Fruit fly (Drosophila melanogaster) whole organism: ENCODE results near the gene sowah.

Source experiments
- CG8478 ChIP-seq: fragments of >200 bp; optimal IDR thresholded peaks from 2 replicates; lab custom pipeline; 2018; ENCODE audit warnings: inconsistent platforms
- Dll ChIP-seq: fragments of >200 bp; optimal IDR thresholded peaks from 2 replicates; lab custom pipeline; 2017
- EcR ChIP-seq, 2 experiments: fragments of >200 bp; optimal IDR thresholded peaks; 2 replicates each; lab custom pipeline; 2017; ENCODE audit warnings: missing biosample characterization in 2 of 2, missing genetic modification characterization in 2 of 2, missing genetic modification reagents in 2 of 2
- pan ChIP-seq: fragments of >200 bp; optimal IDR thresholded peaks from 2 replicates; lab custom pipeline; 2017
- psq ChIP-seq: fragments of >200 bp; optimal IDR thresholded peaks from 2 replicates; lab custom pipeline; 2017
- usp ChIP-seq: fragments of >200 bp; optimal IDR thresholded peaks from 2 replicates; lab custom pipeline; 2017; ENCODE audit warnings: missing biosample characterization, missing genetic modification characterization, mixed read lengths

dm6 chr3L:12523941-12524340 lies 48.4 kb downstream of the sowah start, which contains the start of the genes ver and Gcn5:
- TF ChIP-seq Dll (lab: Kevin White, UChicago) (no peak), psq (no peak), usp (GFP tag; lab: Kevin White, UChicago) (no peak), CG8478 (no peak), EcR (GFP tag; optimal IDR thresholded peaks at IDR 0.05; lab: Kevin White, UChicago) (no peak), pan (lab: Kevin White, UChicago) (no peak)
